Worm (Caenorhabditis elegans) whole organism, L1 larva: ENCODE data around the gene C52B9.10.

ENCODE experiments used
- C04F5.9 ChIP-seq: sonication (generic microtip); optimal IDR thresholded peaks from 2 replicates; lab custom pipeline; 2016; ENCODE audit warnings: missing genetic modification characterization, missing compliant biosample characterization
- C16A3.4 ChIP-seq: fragments of 150-350 bp; optimal IDR thresholded peaks from 2 replicates; lab custom pipeline; 2014; ENCODE audit warnings: missing biosample characterization, missing genetic modification characterization
- ama-1 ChIP-seq: fragments of 150-350 bp; optimal IDR thresholded peaks from 2 replicates; lab custom pipeline; 2014
- ceh-63 ChIP-seq: fragments of 200-800 bp; sonication (Bioruptor generic); optimal IDR thresholded peaks from 2 replicates; lab custom pipeline; 2018; ENCODE audit warnings: mild to moderate bottlenecking, missing genetic modification characterization, missing compliant biosample characterization
- ceh-82 ChIP-seq, 3 experiments: fragments of 150-350 bp in 1 of 3; sonication (generic microtip) in 2 of 3; optimal IDR thresholded peaks; 2 replicates each; lab custom pipeline; 2014 to 2017; ENCODE audit warnings: missing biosample characterization in 3 of 3, missing genetic modification characterization in 3 of 3
- ces-1 ChIP-seq: fragments of 150-350 bp; optimal IDR thresholded peaks from 2 replicates; lab custom pipeline; 2014; ENCODE audit warnings: missing biosample characterization, missing genetic modification reagents, missing genetic modification characterization
- efl-1 ChIP-seq, 4 experiments: fragments of 150-350 bp; optimal IDR thresholded peaks in 3 of 4; peaks in 1 of 4; 1 replicate in 1 of 4; 2 replicates in 3 of 4; lab custom pipeline; 2014; ENCODE audit warnings: missing biosample characterization in 2 of 4, missing genetic modification characterization in 2 of 4, missing genetic modification reagents in 2 of 4
- egl-27 ChIP-seq, 2 experiments: fragments of 150-350 bp in 1 of 2; sonication (generic microtip); optimal IDR thresholded peaks; 3 replicates each; lab custom pipeline; 2017 to 2018; ENCODE audit warnings: missing biosample characterization in 2 of 2, missing genetic modification characterization in 2 of 2, missing genetic modification reagents in 2 of 2
- elt-2 ChIP-seq: sonication (generic microtip); optimal IDR thresholded peaks from 2 replicates; lab custom pipeline; 2016; ENCODE audit warnings: missing genetic modification characterization, mild to moderate bottlenecking, inconsistent platforms, missing compliant biosample characterization, missing genetic modification reagents
- elt-3 ChIP-seq, 6 experiments: fragments of 150-350 bp in 1 of 6; sonication (generic microtip); optimal IDR thresholded peaks; 2 replicates each; lab custom pipeline; 2017 to 2018; ENCODE audit warnings: missing biosample characterization in 6 of 6, missing genetic modification characterization in 6 of 6, inconsistent platforms in 1 of 6
- fkh-10 ChIP-seq: sonication (generic microtip); optimal IDR thresholded peaks from 2 replicates; lab custom pipeline; 2017; ENCODE audit warnings: missing biosample characterization, missing genetic modification reagents, missing genetic modification characterization
- fkh-8 ChIP-seq: sonication (generic microtip); optimal IDR thresholded peaks from 2 replicates; lab custom pipeline; 2016; ENCODE audit warnings: mild to moderate bottlenecking, missing genetic modification characterization, missing compliant biosample characterization
- grh-1 ChIP-seq: fragments of 200-800 bp; sonication (Bioruptor generic); IDR thresholded peaks from 2 replicates; pipeline ENCODE4 v1.3.6; 2022; ENCODE audit warnings: missing genetic modification reagents, missing genetic modification characterization, missing compliant biosample characterization
- hlh-4 ChIP-seq: sonication (generic microtip); optimal IDR thresholded peaks from 2 replicates; lab custom pipeline; 2016; ENCODE audit warnings: mild to moderate bottlenecking, missing genetic modification characterization, missing compliant biosample characterization
- lin-14 ChIP-seq: fragments of 200-800 bp; sonication (Bioruptor generic); optimal IDR thresholded peaks from 2 replicates; lab custom pipeline; 2018; ENCODE audit warnings: mild to moderate bottlenecking, missing genetic modification characterization, moderate library complexity, missing compliant biosample characterization
- nhr-11 ChIP-seq: fragments of 150-350 bp; optimal IDR thresholded peaks from 2 replicates; lab custom pipeline; 2014; ENCODE audit warnings: missing biosample characterization, missing genetic modification characterization
- nhr-20 ChIP-seq: sonication (generic microtip); optimal IDR thresholded peaks from 2 replicates; lab custom pipeline; 2016; ENCODE audit warnings: mild to moderate bottlenecking, missing genetic modification characterization, missing compliant biosample characterization
- nhr-237 ChIP-seq: fragments of 150-350 bp; optimal IDR thresholded peaks from 2 replicates; lab custom pipeline; 2014; ENCODE audit warnings: missing biosample characterization, missing genetic modification characterization
- nhr-71 ChIP-seq: sonication (generic microtip); optimal IDR thresholded peaks from 2 replicates; lab custom pipeline; 2016; ENCODE audit warnings: mild to moderate bottlenecking, missing genetic modification characterization, moderate library complexity, missing compliant biosample characterization
- nhr-90 ChIP-seq: sonication (generic microtip); optimal IDR thresholded peaks from 2 replicates; lab custom pipeline; 2016; ENCODE audit warnings: mild to moderate bottlenecking, missing genetic modification characterization, missing compliant biosample characterization; ENCODE audit not compliant: poor library complexity
- pag-3 ChIP-seq: sonication (generic microtip); optimal IDR thresholded peaks from 2 replicates; lab custom pipeline; 2017; ENCODE audit warnings: missing genetic modification characterization, mild to moderate bottlenecking, missing compliant biosample characterization, antibody characterized with exemption, borderline replicate concordance; ENCODE audit not compliant: insufficient read depth
- tlp-1 ChIP-seq: fragments of 150-350 bp; optimal IDR thresholded peaks from 2 replicates; lab custom pipeline; 2014; ENCODE audit warnings: missing biosample characterization, missing genetic modification characterization
- unc-86 ChIP-seq: sonication (generic microtip); optimal IDR thresholded peaks from 2 replicates; lab custom pipeline; 2016; ENCODE audit warnings: missing genetic modification characterization, missing compliant biosample characterization
- vab-15 ChIP-seq: sonication (generic microtip); optimal IDR thresholded peaks from 2 replicates; lab custom pipeline; 2017; ENCODE audit warnings: missing genotype, mild to moderate bottlenecking, missing genetic modification characterization, missing compliant biosample characterization
- zag-1 ChIP-seq: fragments of 150-350 bp; optimal IDR thresholded peaks from 2 replicates; lab custom pipeline; 2014; ENCODE audit warnings: missing biosample characterization, missing genetic modification characterization
- zip-4 ChIP-seq: fragments of 200-800 bp; sonication (Bioruptor generic); optimal IDR thresholded peaks from 2 replicates; lab custom pipeline; 2018; ENCODE audit warnings: mild to moderate bottlenecking, missing genetic modification characterization, moderate library complexity, missing compliant biosample characterization

Gene C52B9.10

DNA sequence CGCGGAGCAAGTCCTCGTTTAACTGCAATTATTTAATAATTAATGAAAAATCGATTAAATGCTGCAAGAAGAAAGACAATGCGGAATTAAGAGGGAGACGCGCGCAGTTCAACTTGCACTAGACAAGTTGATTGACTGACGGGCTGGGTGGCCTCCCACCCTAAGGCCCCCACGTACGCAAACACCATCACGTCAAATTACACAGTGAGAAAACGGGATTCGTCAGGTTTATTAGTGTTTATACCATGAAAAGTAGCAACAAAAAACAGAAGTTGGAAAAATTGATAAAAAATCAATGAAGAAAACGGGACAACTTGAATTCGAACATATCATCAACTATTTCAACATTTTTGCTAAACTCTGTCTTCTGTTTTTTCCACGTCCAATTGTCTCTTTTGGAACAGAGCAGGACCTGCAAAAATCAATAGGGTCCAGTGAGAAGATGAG lies 33.9 kb downstream of the C52B9.10 start (continued):
- TF ChIP-seq nhr-90 (tag; lab: Kevin White, UChicago) (peak; percentile 18), C16A3.4 (tag; lab: Kevin White, UChicago) (peak; percentile 28)

DNA sequence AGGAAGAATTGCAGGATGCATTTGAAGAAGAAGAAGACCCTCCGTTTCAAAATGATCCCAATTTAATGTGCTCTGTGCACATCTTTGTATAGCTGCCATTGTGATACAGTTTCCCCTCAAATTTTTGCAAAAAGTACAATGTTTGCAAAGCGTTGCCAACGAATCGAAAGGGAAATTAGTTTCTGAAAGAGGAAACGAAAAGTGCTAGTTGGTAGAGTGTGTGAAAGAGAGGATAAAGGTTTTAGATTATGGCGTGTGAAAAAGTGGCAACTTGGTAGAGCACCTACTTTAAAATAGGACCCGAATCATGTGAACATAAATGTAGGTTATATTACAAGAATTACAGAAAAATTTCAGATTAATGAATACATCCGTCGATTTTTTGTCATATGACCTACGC lies 38.0 kb downstream of the C52B9.10 start, which contains the start of gene C52B9.8:
Gene C52B9.8 (minus strand): TSS at position 101 of the 400 bp plus-strand sequence.
- TF ChIP-seq grh-1 (GFP tag; lab: Robert Waterston, UW) (no peak), fkh-8 (tag; lab: Kevin White, UChicago) (peak; percentile 16), nhr-237 (tag; lab: Kevin White, UChicago) (no peak), ama-1 (lab: Kevin White, UChicago) (no peak), zip-4 (GFP tag; lab: Kevin White, UChicago) (no peak), elt-3 (tag; optimal IDR thresholded peaks at IDR 0.05; lab: Kevin White, UChicago) (no peak), nhr-11 (tag; lab: Kevin White, UChicago) (no peak)
- TF ChIP-seq, all 84 proteins: peak for 1

DNA sequence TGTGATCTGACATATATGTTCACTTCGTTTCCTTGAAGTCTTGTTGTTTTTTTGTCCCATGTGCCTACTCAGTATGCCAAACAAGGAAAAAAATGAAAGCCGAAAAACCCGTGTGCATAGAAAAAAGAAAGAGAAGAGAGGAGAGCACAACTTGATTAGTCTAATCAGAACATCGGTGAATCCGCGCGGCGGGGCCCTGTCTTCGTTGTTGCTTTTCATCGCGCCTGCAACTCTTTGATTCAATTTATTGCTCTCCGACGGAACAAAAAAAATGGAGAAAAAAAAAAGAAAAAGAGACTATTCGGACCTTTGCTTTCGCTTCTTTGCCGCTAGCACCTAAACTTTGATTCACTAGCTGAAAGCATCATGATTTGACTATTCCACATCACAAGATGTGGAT lies 41.2 kb downstream of the C52B9.10 start:
- peak; percentile 77 for TF ChIP-seq lin-14 (GFP tag; lab: Kevin White, UChicago)
- TF ChIP-seq fkh-10 (GFP tag; lab: Kevin White, UChicago), result peak; percentile 95
- peak; percentile 2 for TF ChIP-seq nhr-71 (tag; lab: Kevin White, UChicago)
- no peak for TF ChIP-seq hlh-4 (tag; lab: Kevin White, UChicago)
- peak; percentile 87 for TF ChIP-seq ces-1 (GFP tag; lab: Kevin White, UChicago)

DNA sequence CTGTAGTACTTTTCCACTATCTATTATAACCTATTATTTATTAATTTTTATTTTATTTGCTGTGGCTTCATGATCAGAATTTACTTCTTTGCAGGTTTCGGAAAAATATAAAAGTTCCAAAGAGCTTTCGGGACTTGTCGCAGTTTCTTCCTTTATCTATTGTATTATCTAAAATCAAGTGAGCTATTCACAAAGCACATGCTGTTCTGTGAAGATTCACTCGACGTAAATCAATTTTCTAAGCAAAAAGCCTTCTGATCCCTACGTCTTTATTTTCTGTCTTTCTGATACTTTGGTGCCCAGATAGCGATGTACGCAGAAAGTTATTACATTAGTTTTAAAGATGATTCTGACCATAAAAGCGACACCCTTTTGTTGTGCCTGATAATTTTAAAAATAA lies 43.4 kb downstream of the C52B9.10 start:
- TF ChIP-seq C04F5.9, result no peak
- no peak for TF ChIP-seq zip-4 (GFP tag; lab: Kevin White, UChicago)
- TF ChIP-seq nhr-11 (tag; lab: Kevin White, UChicago), result no peak
- peak; percentile 75 for TF ChIP-seq fkh-10 (GFP tag; lab: Kevin White, UChicago)
- TF ChIP-seq unc-86, result no peak
- TF ChIP-seq ceh-63, result no peak
- peak; percentile 29 for TF ChIP-seq lin-14 (GFP tag; lab: Kevin White, UChicago)
- no peak for TF ChIP-seq efl-1 (optimal IDR thresholded peaks at IDR 0.05; lab: Kevin White, UChicago)
- TF ChIP-seq efl-1 (GFP tag; optimal IDR thresholded peaks at IDR 0.05 in 1 of 2; lab: Kevin White, UChicago), result peak in 1 of 2 experiments; percentile 2

DNA sequence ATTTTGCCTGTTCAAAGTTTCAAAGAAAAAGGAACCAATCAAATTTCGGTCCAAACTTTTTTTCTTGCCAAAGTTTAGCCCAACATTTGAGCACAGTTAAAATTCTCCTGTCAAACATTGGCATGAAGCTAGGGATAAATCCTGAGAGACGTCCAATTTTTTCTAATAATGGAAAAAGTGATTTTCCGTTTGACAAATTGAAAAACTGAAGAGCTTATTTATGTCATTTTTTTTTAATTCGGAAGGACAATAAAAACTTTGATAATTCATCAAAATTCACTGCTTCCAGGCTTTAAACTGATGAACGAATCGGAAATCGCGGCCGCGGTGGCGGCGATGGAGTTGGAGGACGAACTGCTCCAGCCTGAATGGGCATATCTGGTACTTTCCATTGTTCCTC lies 46.8 kb downstream of the C52B9.10 start, which contains the start of gene dop-6:
Gene dop-6 (plus strand): TSS at position 301 of the 400 bp plus-strand sequence.
- TF ChIP-seq egl-27 (tag; optimal IDR thresholded peaks at IDR 0.05; lab: Kevin White, UChicago) (no peak), nhr-20 (tag; lab: Kevin White, UChicago) (no peak), pag-3 (tag; lab: Kevin White, UChicago) (no peak), fkh-8 (tag; lab: Kevin White, UChicago) (no peak), tlp-1 (tag; lab: Kevin White, UChicago) (no peak), elt-2 (no peak), ama-1 (lab: Kevin White, UChicago) (no peak)
- TF ChIP-seq, all 84 proteins: peak for 0

DNA sequence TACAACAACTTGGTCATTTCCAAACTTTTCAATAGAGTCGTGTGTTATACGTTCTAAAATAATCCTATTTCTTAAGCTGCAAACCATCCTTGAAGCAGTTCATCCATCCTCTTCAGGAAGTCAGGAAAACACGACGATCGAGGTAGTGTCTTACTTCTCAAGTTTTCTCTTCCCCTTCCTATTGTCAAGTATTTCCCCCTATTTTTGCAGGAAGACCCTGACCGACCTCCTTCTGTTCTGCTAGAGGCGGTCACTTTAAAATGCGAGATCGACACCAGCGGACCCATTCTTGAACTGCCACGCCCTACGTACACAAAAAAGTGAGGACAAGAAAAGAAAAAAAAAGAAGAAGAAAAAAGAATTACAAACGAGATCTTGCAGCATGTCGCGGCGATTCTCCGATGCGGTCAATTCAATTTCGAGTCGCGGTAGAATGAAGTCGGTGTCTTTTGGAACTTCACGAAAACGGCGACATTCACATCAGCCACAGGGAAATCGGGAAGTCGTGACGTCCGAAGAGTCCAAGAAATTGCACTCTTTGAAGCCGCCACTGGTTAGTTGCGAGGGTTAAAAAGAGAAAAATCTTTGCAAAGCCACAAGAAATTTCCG lies 49.2 kb downstream of the C52B9.10 start:
- TF ChIP-seq efl-1 (optimal IDR thresholded peaks at IDR 0.05; lab: Kevin White, UChicago), result no peak
- TF ChIP-seq efl-1 (GFP tag; optimal IDR thresholded peaks at IDR 0.05 in 1 of 2; lab: Kevin White, UChicago), result peak in 1 of 2 experiments; percentile 88
- no peak for TF ChIP-seq nhr-20 (tag; lab: Kevin White, UChicago)
- TF ChIP-seq fkh-10 (GFP tag; lab: Kevin White, UChicago), result peak; percentile 64
- peak; percentile 54 for TF ChIP-seq lin-14 (GFP tag; lab: Kevin White, UChicago)
- TF ChIP-seq vab-15 (tag; lab: Kevin White, UChicago), result no peak
- TF ChIP-seq tlp-1 (tag; lab: Kevin White, UChicago), result no peak
- no peak for TF ChIP-seq ceh-82 (tag; optimal IDR thresholded peaks at IDR 0.05; lab: Kevin White, UChicago)
- no peak for TF ChIP-seq zag-1 (tag; lab: Kevin White, UChicago)
